Fruit fly (Drosophila melanogaster): Measurements from ENCODE around the gene CG5191.

dm6 chr3R:20552093-20552492 is 8.6 kb upstream of the CG5191 start, which contains the start of gene Stat92E:
- TF ChIP-seq ovo (GFP tag; optimal IDR thresholded peaks at IDR 0.05) (no peak), CG11617 (GFP tag; optimal IDR thresholded peaks at IDR 0.05) (no peak), CG12768 (GFP tag; optimal IDR thresholded peaks at IDR 0.05) (no peak), CG5204 (GFP tag; optimal IDR thresholded peaks at IDR 0.05) (no peak), Crg-1 (GFP tag; optimal IDR thresholded peaks at IDR 0.05) (no peak), kay (GFP tag; ENCODE audit: borderline replicate concordance) (peak; percentile 21), tj (GFP tag; optimal IDR thresholded peaks at IDR 0.05) (peak; percentile 24), Hr96 (GFP tag; optimal IDR thresholded peaks at IDR 0.05) (no peak)

Measured in whole organism, adult.